Worm (Caenorhabditis elegans) whole organism, L4 larva: ENCODE results near the gene best-20.

Experiments used
- jun-1 ChIP-seq: fragments of 150-350 bp; optimal IDR thresholded peaks from 2 replicates; lab custom pipeline; 2014; ENCODE audit warnings: missing biosample characterization, missing genetic modification reagents, missing genetic modification characterization
- nhr-6 ChIP-seq: fragments of 150-350 bp; optimal IDR thresholded peaks from 2 replicates; lab custom pipeline; 2014; ENCODE audit warnings: missing biosample characterization, missing genetic modification characterization
- unc-130 ChIP-seq: sonication (generic microtip); optimal IDR thresholded peaks from 2 replicates; lab custom pipeline; 2016; ENCODE audit warnings: missing genetic modification reagents, missing genetic modification characterization, missing compliant biosample characterization
- ztf-7 ChIP-seq: fragments of 150-350 bp; optimal IDR thresholded peaks from 2 replicates; lab custom pipeline; 2014; ENCODE audit warnings: missing biosample characterization, missing genetic modification characterization

- TF ChIP-seq jun-1 (no peak), unc-130 (no peak), nhr-6 (tag; lab: Kevin White, UChicago) (no peak), ztf-7 (tag; lab: Kevin White, UChicago) (no peak)
These were observed 5.0 kb upstream of the best-20 start, which contains the start of gene ugt-45 for ce11 chrIV:3751001-3751400.
